Fruit fly (Drosophila melanogaster): ENCODE data around the gene S-Lap2.

dm6 chr3L:8653572-8653971 is 33.9 kb downstream of the S-Lap2 start:
- TF ChIP-seq mam (GFP tag; optimal IDR thresholded peaks at IDR 0.05) (no peak), NfI (GFP tag; optimal IDR thresholded peaks at IDR 0.05) (no peak), wek (GFP tag; optimal IDR thresholded peaks at IDR 0.05) (no peak), bsh (GFP tag; optimal IDR thresholded peaks at IDR 0.05) (no peak), CG10147 (GFP tag; optimal IDR thresholded peaks at IDR 0.05) (no peak)
